Fruit fly (Drosophila melanogaster): ENCODE data around the gene Sras.
A peak's percentile ranks its signal among the peaks of the same experiment; 100 is the strongest.

Sras gene

DNA sequence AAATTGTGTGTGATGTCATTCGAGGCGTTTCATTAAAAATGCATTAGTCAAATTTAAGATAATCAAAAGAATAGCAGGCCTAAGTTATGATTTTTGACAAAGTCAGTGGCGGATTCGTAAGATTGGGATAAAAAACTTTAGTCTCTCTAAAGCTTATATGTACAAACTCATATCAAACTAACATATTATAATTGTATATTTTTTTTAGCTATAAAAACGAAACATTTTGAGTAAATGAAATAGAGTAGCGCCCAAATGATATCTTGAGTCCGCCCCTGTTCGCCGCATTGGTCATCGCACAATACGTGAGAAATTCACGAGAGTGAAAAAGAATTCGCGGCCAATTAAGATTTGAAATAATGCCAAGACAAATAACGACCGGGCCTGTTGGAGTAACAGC is 9.2 kb upstream of the Sras start (continued):
- TF ChIP-seq ato (GFP tag; IDR thresholded peaks at IDR 0.05; ENCODE audit: partially characterized antibody) (no peak), Stat92E (GFP tag; optimal IDR thresholded peaks at IDR 0.05) (no peak), CG12769 (tag; optimal IDR thresholded peaks at IDR 0.05) (no peak), Spps (tag; optimal IDR thresholded peaks at IDR 0.05) (no peak), pan (optimal IDR thresholded peaks at IDR 0.05) (no peak), pan (GFP tag; optimal IDR thresholded peaks at IDR 0.05 in 1 of 2, IDR thresholded peaks at IDR 0.05 in 1 of 2) (peak in 1 of 2 experiments; percentile 61), Hr3 (GFP tag; optimal IDR thresholded peaks at IDR 0.05) (peak; percentile 2), gcm2 (GFP tag; optimal IDR thresholded peaks at IDR 0.05) (no peak), Nf-YC (tag; optimal IDR thresholded peaks at IDR 0.05) (peak; percentile 24), CG17359 (tag; optimal IDR thresholded peaks at IDR 0.05) (peak; percentile 50), CG14965 (GFP tag; optimal IDR thresholded peaks at IDR 0.05; ENCODE audit: borderline replicate concordance) (no peak), CG12104 (GFP tag; optimal IDR thresholded peaks at IDR 0.05) (no peak), CG4282 (GFP tag; optimal IDR thresholded peaks at IDR 0.05) (no peak), CG4360 (GFP tag; IDR thresholded peaks at IDR 0.05) (no peak), stc (GFP tag; IDR thresholded peaks at IDR 0.05) (no peak), Aef1 (GFP tag; IDR thresholded peaks at IDR 0.05) (peak; percentile 79), stwl (tag; optimal IDR thresholded peaks at IDR 0.05) (no peak), Nf-YB (GFP tag; optimal IDR thresholded peaks at IDR 0.05) (no peak), CG17385 (GFP tag; optimal IDR thresholded peaks at IDR 0.05) (peak; percentile 46), CG11695 (GFP tag; IDR thresholded peaks at IDR 0.05) (peak; percentile 56; the same call in 1 of the 3 replicates), ash1 (GFP tag; optimal IDR thresholded peaks at IDR 0.05) (no peak), CG17186 (GFP tag; optimal IDR thresholded peaks at IDR 0.05) (no peak), CG14860 (GFP tag; IDR thresholded peaks at IDR 0.05; ENCODE audit: partially characterized antibody) (no peak), pros (GFP tag; optimal IDR thresholded peaks at IDR 0.05) (no peak), run (tag; optimal IDR thresholded peaks at IDR 0.05) (no peak), trem (tag; optimal IDR thresholded peaks at IDR 0.05) (no peak), ranshi (GFP tag; IDR thresholded peaks at IDR 0.05) (peak; percentile 62; the same call in 1 of the 2 replicates), ttk (GFP tag; IDR thresholded peaks at IDR 0.05) (peak; percentile 49; the same call in 1 of the 2 replicates), Hr78 (GFP tag; optimal IDR thresholded peaks at IDR 0.05) (no peak), CG4328 (GFP tag; optimal IDR thresholded peaks at IDR 0.05) (no peak), prd (optimal IDR thresholded peaks at IDR 0.05) (no peak), prd (GFP tag; IDR thresholded peaks at IDR 0.05) (peak; percentile 77), tup (GFP tag; optimal IDR thresholded peaks at IDR 0.05) (no peak), D19A (tag; optimal IDR thresholded peaks at IDR 0.05) (no peak), danr (GFP tag; IDR thresholded peaks at IDR 0.05) (0 out of 2 replicates have a peak, but pooled peaks have one; percentile 8), Gug (GFP tag; IDR thresholded peaks at IDR 0.05) (peak; percentile 57; the same call in 1 of the 4 replicates), B-H1 (GFP tag; IDR thresholded peaks at IDR 0.05) (no peak; the same call in 2 of the 3 replicates), CG10959 (GFP tag; IDR thresholded peaks at IDR 0.05) (no peak), hbn (GFP tag; IDR thresholded peaks at IDR 0.05; ENCODE audit: partially characterized antibody) (no peak), gce (GFP tag; IDR thresholded peaks at IDR 0.05) (0 out of 3 replicates have a peak, but pooled peaks have one; percentile 28), CG1647 (GFP tag; optimal IDR thresholded peaks at IDR 0.05) (no peak), vvl (GFP tag; IDR thresholded peaks at IDR 0.05) (peak; percentile 56), scrt (GFP tag; optimal IDR thresholded peaks at IDR 0.05) (no peak), zfh2 (GFP tag; optimal IDR thresholded peaks at IDR 0.05) (peak; percentile 7), Camta (GFP tag; optimal IDR thresholded peaks at IDR 0.05) (no peak), gt (GFP tag; IDR thresholded peaks at IDR 0.05) (no peak), slp2 (GFP tag; optimal IDR thresholded peaks at IDR 0.05) (no peak), HHEX (GFP tag; optimal IDR thresholded peaks at IDR 0.05) (peak; percentile 51), Optix (GFP tag; IDR thresholded peaks at IDR 0.05) (no peak), esg (GFP tag; conservative IDR thresholded peaks at IDR 0.05) (peak; percentile 61), E2f1 (GFP tag; IDR thresholded peaks at IDR 0.05) (peak; percentile 73)
